Fruit fly (Drosophila melanogaster) whole organism, adult: ENCODE results near the gene CG11030.

ENCODE experiments used
- CG12768 ChIP-seq: fragments of 200-800 bp; sonication (Bioruptor generic); optimal IDR thresholded peaks from 2 replicates; lab custom pipeline; 2017; ENCODE audit warnings: missing biosample characterization, missing genetic modification characterization, mild to moderate bottlenecking, moderate library complexity, missing genetic modification reagents
- CG14711 ChIP-seq: fragments of 200-800 bp; sonication (Bioruptor generic); optimal IDR thresholded peaks from 2 replicates; lab custom pipeline; 2018; ENCODE audit warnings: missing biosample characterization, mild to moderate bottlenecking, missing genetic modification characterization, moderate library complexity
- CG5204 ChIP-seq: fragments of 200-800 bp; sonication (Bioruptor generic); optimal IDR thresholded peaks from 2 replicates; lab custom pipeline; 2016; ENCODE audit warnings: missing biosample characterization, missing genetic modification characterization
- CG7045 ChIP-seq: fragments of 200-800 bp; sonication (Bioruptor generic); optimal IDR thresholded peaks from 2 replicates; lab custom pipeline; 2017; ENCODE audit warnings: missing biosample characterization, mild to moderate bottlenecking, missing genetic modification characterization
- CG7101 ChIP-seq: fragments of 200-800 bp; sonication (Bioruptor generic); optimal IDR thresholded peaks from 2 replicates; lab custom pipeline; 2018; ENCODE audit warnings: missing biosample characterization, mild to moderate bottlenecking, missing genetic modification characterization, moderate library complexity
- Clk ChIP-seq: fragments of 200-800 bp; sonication (Bioruptor generic); optimal IDR thresholded peaks from 2 replicates; lab custom pipeline; 2017; ENCODE audit warnings: missing biosample characterization, missing genetic modification characterization
- Crg-1 ChIP-seq: fragments of 200-800 bp; sonication (Bioruptor generic); optimal IDR thresholded peaks from 2 replicates; lab custom pipeline; 2016; ENCODE audit warnings: missing biosample characterization, missing genetic modification characterization
- Mnt ChIP-seq: fragments of 200-800 bp; sonication (Bioruptor generic); optimal IDR thresholded peaks from 2 replicates; lab custom pipeline; 2016; ENCODE audit warnings: missing biosample characterization, mild to moderate bottlenecking, missing genetic modification characterization
- bab1 ChIP-seq: fragments of 200-800 bp; sonication (Bioruptor generic); optimal IDR thresholded peaks from 3 replicates; lab custom pipeline; 2019; ENCODE audit warnings: missing biosample characterization, mild to moderate bottlenecking, missing genetic modification characterization, moderate library complexity
- cnc ChIP-seq, 2 experiments: fragments of >200 bp; optimal IDR thresholded peaks; 2 replicates each; lab custom pipeline; 2017
- kay ChIP-seq: fragments of 200-800 bp; sonication (Bioruptor generic); peaks from one replicate; lab custom pipeline; 2016; ENCODE audit warnings: missing biosample characterization, missing genetic modification characterization, borderline replicate concordance
- pad ChIP-seq: fragments of 200-800 bp; sonication (Bioruptor generic); optimal IDR thresholded peaks from 3 replicates; lab custom pipeline; 2017; ENCODE audit warnings: missing biosample characterization, missing genetic modification characterization, mild to moderate bottlenecking, moderate library complexity, missing genetic modification reagents
- toe ChIP-seq: fragments of 200-800 bp; sonication (Bioruptor generic); optimal IDR thresholded peaks from 2 replicates; lab custom pipeline; 2016; ENCODE audit warnings: missing biosample characterization, missing genetic modification characterization

DNA sequence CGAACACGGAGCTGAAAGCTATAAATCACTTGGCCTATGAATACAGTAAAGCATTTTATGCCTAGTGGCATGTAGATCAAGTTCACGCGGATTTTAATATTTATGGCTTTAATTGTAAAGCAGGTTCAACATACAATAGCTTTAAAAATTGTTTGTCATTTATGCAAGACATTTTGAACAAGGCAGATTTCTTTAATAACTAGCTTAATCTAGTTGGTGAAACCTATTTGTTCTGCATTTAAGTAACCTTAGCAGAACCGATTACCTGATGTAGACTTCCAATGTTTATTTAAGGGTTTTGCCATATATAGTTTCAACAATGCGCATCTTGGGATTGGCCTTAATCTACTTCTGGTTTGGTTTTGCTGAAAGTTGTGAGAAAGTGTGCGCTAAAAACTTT is 86.8 kb downstream of the CG11030 start, which contains the start of gene CG43307:
- TF ChIP-seq kay (no peak), toe (GFP tag; lab: Kevin White, UChicago) (no peak), CG5204 (GFP tag; lab: Kevin White, UChicago) (no peak), cnc (optimal IDR thresholded peaks at IDR 0.05; lab: Kevin White, UChicago) (no peak), Crg-1 (GFP tag; lab: Kevin White, UChicago) (no peak), CG7101 (no peak), pad (GFP tag; lab: Kevin White, UChicago) (no peak), bab1 (no peak), Clk (GFP tag; lab: Kevin White, UChicago) (no peak), CG12768 (no peak), Mnt (GFP tag; lab: Kevin White, UChicago) (no peak), CG7045 (GFP tag; lab: Kevin White, UChicago) (no peak), CG14711 (tag; lab: Kevin White, UChicago) (no peak)
